Fruit fly (Drosophila melanogaster) whole organism, embryonic: Measurements from ENCODE around the gene CG42822.
A peak's percentile ranks its signal among the peaks of the same experiment; 100 is the strongest.

Experiments
- Asciz ChIP-seq: fragments of 200-800 bp; sonication (Bioruptor generic); optimal IDR thresholded peaks from 2 replicates; lab custom pipeline; 2017; ENCODE audit warnings: missing biosample characterization, mild to moderate bottlenecking, missing genetic modification characterization, missing genetic modification reagents
- BtbVII ChIP-seq: fragments of 200-800 bp; sonication (Bioruptor generic); optimal IDR thresholded peaks from 3 replicates; lab custom pipeline; 2017; ENCODE audit warnings: missing biosample characterization, mild to moderate bottlenecking, missing genetic modification characterization
- CG11695 ChIP-seq: fragments of 200-800 bp; sonication (Bioruptor generic); IDR thresholded peaks from 3 replicates; pipeline ENCODE4 v1.3.6; 2022; ENCODE audit warnings: missing biosample characterization, missing genetic modification characterization
- CG1233 ChIP-seq: fragments of 200-800 bp; sonication (Bioruptor generic); optimal IDR thresholded peaks from 4 replicates; lab custom pipeline; 2018; ENCODE audit warnings: missing biosample characterization, mild to moderate bottlenecking, missing genetic modification characterization
- CG12659 ChIP-seq: fragments of 200-800 bp; sonication (Bioruptor generic); optimal IDR thresholded peaks from 3 replicates; lab custom pipeline; 2017; ENCODE audit warnings: mild to moderate bottlenecking, missing biosample characterization, missing genetic modification reagents, missing genetic modification characterization
- CG12942 ChIP-seq: fragments of 200-800 bp; sonication (Bioruptor generic); optimal IDR thresholded peaks from 3 replicates; lab custom pipeline; 2016; ENCODE audit warnings: missing biosample characterization, missing genetic modification characterization
- CG15479 ChIP-seq: fragments of 200-800 bp; sonication (Bioruptor generic); optimal IDR thresholded peaks from 3 replicates; lab custom pipeline; 2019; ENCODE audit warnings: missing biosample characterization, mild to moderate bottlenecking, missing genetic modification characterization, moderate library complexity
- CG16779 ChIP-seq: fragments of 200-800 bp; sonication (Bioruptor generic); IDR thresholded peaks from 2 replicates; pipeline ENCODE4 v1.3.6; 2022; ENCODE audit warnings: missing biosample characterization, missing genetic modification characterization
- CG17802 ChIP-seq: fragments of 200-800 bp; sonication (Bioruptor generic); optimal IDR thresholded peaks from 2 replicates; lab custom pipeline; 2018; ENCODE audit warnings: missing biosample characterization, mild to moderate bottlenecking, missing genetic modification characterization, moderate library complexity
- CG18476 ChIP-seq: fragments of 200-800 bp; sonication (Bioruptor generic); optimal IDR thresholded peaks from 2 replicates; lab custom pipeline; 2016; ENCODE audit warnings: missing biosample characterization, mild to moderate bottlenecking, missing genetic modification characterization
- CG2202 ChIP-seq: fragments of 200-800 bp; sonication (Bioruptor generic); optimal IDR thresholded peaks from 2 replicates; lab custom pipeline; 2018; ENCODE audit warnings: missing biosample characterization, mild to moderate bottlenecking, missing genetic modification characterization
- CG3065 ChIP-seq: fragments of 200-800 bp; sonication (Bioruptor generic); optimal IDR thresholded peaks from 2 replicates; lab custom pipeline; 2016; ENCODE audit warnings: missing biosample characterization, missing genetic modification characterization
- CG31365 ChIP-seq: fragments of 200-800 bp; sonication (Bioruptor generic); optimal IDR thresholded peaks from 2 replicates; lab custom pipeline; 2018; ENCODE audit warnings: missing biosample characterization, mild to moderate bottlenecking, missing genetic modification characterization
- CG5953 ChIP-seq: fragments of 200-800 bp; sonication (Bioruptor generic); IDR thresholded peaks from 2 replicates; pipeline ENCODE4 v1.3.6; 2022; ENCODE audit warnings: missing biosample characterization, missing genetic modification characterization
- CG6689 ChIP-seq: fragments of 200-800 bp; sonication (Bioruptor generic); IDR thresholded peaks from 2 replicates; pipeline ENCODE4 v1.3.6; 2022; ENCODE audit warnings: missing biosample characterization, missing genetic modification characterization
- CG6813 ChIP-seq: fragments of 200-800 bp; sonication (Bioruptor generic); optimal IDR thresholded peaks from 2 replicates; lab custom pipeline; 2017; ENCODE audit warnings: missing biosample characterization, missing genetic modification characterization, mild to moderate bottlenecking, moderate library complexity, missing genetic modification reagents
- CG8765 ChIP-seq: fragments of 200-800 bp; sonication (Bioruptor generic); IDR thresholded peaks from 2 replicates; pipeline ENCODE4 v1.3.6; 2022; ENCODE audit warnings: missing biosample characterization, missing genetic modification characterization
- CkIIα-i1 ChIP-seq: fragments of 200-800 bp; sonication (Bioruptor generic); IDR thresholded peaks from 2 replicates; pipeline ENCODE4 v1.3.6; 2022; ENCODE audit warnings: missing biosample characterization, missing genetic modification characterization
- Dref ChIP-seq: fragments of 200-800 bp; sonication (Bioruptor generic); IDR thresholded peaks from 2 replicates; pipeline ENCODE4 v1.3.6; 2022; ENCODE audit warnings: missing biosample characterization, missing genetic modification characterization
- Ets65A ChIP-seq: fragments of 200-800 bp; sonication (Bioruptor generic); peaks from one replicate; lab custom pipeline; 2016; ENCODE audit warnings: missing biosample characterization, missing genetic modification characterization
- HLHmδ ChIP-seq: fragments of 200-800 bp; sonication (Bioruptor generic); optimal IDR thresholded peaks from 2 replicates; lab custom pipeline; 2018; ENCODE audit warnings: missing biosample characterization, mild to moderate bottlenecking, missing genetic modification characterization, moderate library complexity
- Hr78 ChIP-seq, 2 experiments: fragments of 200-800 bp in 1 of 2; fragments of >200 bp in 1 of 2; sonication (Bioruptor generic) in 1 of 2; optimal IDR thresholded peaks; 2 replicates each; lab custom pipeline; 2017 to 2019; ENCODE audit warnings: missing biosample characterization in 2 of 2, missing genetic modification characterization in 2 of 2, mild to moderate bottlenecking in 1 of 2, moderate library complexity in 1 of 2
- Med ChIP-seq: fragments of 200-800 bp; sonication (Bioruptor generic); peaks from one replicate; lab custom pipeline; 2016; ENCODE audit warnings: missing biosample characterization, missing genetic modification characterization, mild to moderate bottlenecking, inconsistent platforms, moderate library complexity
- Oaz ChIP-seq: fragments of 200-800 bp; sonication (Bioruptor generic); IDR thresholded peaks from 2 replicates; pipeline ENCODE4 v1.3.6; 2022; ENCODE audit warnings: missing biosample characterization, missing genetic modification characterization
- Side ChIP-seq: fragments of 200-800 bp; sonication (Bioruptor generic); optimal IDR thresholded peaks from 2 replicates; lab custom pipeline; 2016; ENCODE audit warnings: missing biosample characterization, missing genetic modification characterization
- Trl ChIP-seq, 3 experiments: fragments of >200 bp in 2 of 3; fragments of 200-800 bp in 1 of 3; sonication (Bioruptor generic) in 1 of 3; optimal IDR thresholded peaks; 2 replicates in 1 of 3; 3 replicates in 2 of 3; lab custom pipeline; 2016 to 2017; ENCODE audit warnings: missing biosample characterization in 1 of 3, missing genetic modification characterization in 1 of 3
- amos ChIP-seq: fragments of 200-800 bp; sonication (Bioruptor generic); IDR thresholded peaks from 2 replicates; pipeline ENCODE4 v1.3.6; 2022; ENCODE audit warnings: missing biosample characterization, missing genetic modification characterization; ENCODE audit not compliant: partially characterized antibody
- bowl ChIP-seq: fragments of 200-800 bp; sonication (Bioruptor generic); IDR thresholded peaks from 2 replicates; pipeline ENCODE4 v1.3.6; 2022; ENCODE audit warnings: missing biosample characterization, missing genetic modification characterization
- cas ChIP-seq: fragments of 200-800 bp; sonication (Bioruptor generic); IDR thresholded peaks from 2 replicates; pipeline ENCODE4 v1.3.6; 2022; ENCODE audit warnings: missing biosample characterization, missing genetic modification characterization
- cg ChIP-seq: fragments of 200-800 bp; sonication (Bioruptor generic); optimal IDR thresholded peaks from 3 replicates; lab custom pipeline; 2019; ENCODE audit warnings: missing biosample characterization, mild to moderate bottlenecking, missing genetic modification characterization, moderate library complexity
- croc ChIP-seq: fragments of 200-800 bp; sonication (Bioruptor generic); conservative IDR thresholded peaks from 3 replicates; pipeline ENCODE4 v1.3.6; 2022; ENCODE audit warnings: missing biosample characterization, missing genetic modification characterization
- esg ChIP-seq: fragments of 200-800 bp; sonication (Bioruptor generic); conservative IDR thresholded peaks from 2 replicates; pipeline ENCODE4 v1.3.6; 2022; ENCODE audit warnings: missing biosample characterization, missing genetic modification characterization
- fd3F ChIP-seq: fragments of 200-800 bp; sonication (Bioruptor generic); optimal IDR thresholded peaks from 2 replicates; lab custom pipeline; 2018; ENCODE audit warnings: missing biosample characterization, mild to moderate bottlenecking, missing genetic modification characterization, moderate library complexity
- gcm2 ChIP-seq: fragments of 200-800 bp; sonication (Bioruptor generic); optimal IDR thresholded peaks from 2 replicates; lab custom pipeline; 2016; ENCODE audit warnings: missing biosample characterization, missing genetic modification characterization
- grau ChIP-seq: fragments of 200-800 bp; optimal IDR thresholded peaks from 3 replicates; lab custom pipeline; 2019; ENCODE audit warnings: missing biosample characterization, mild to moderate bottlenecking, missing genetic modification characterization, moderate library complexity
- hbn ChIP-seq: fragments of 200-800 bp; sonication (Bioruptor generic); IDR thresholded peaks from 2 replicates; pipeline ENCODE4 v1.3.6; 2022; ENCODE audit warnings: missing biosample characterization, missing genetic modification characterization; ENCODE audit not compliant: partially characterized antibody
- jigr1 ChIP-seq: fragments of 200-800 bp; sonication (Bioruptor generic); IDR thresholded peaks from 3 replicates; pipeline ENCODE4 v1.3.6; 2022; ENCODE audit warnings: missing biosample characterization, missing genetic modification characterization
- kah ChIP-seq: fragments of 200-800 bp; sonication (Bioruptor generic); optimal IDR thresholded peaks from 2 replicates; lab custom pipeline; 2018; ENCODE audit warnings: missing biosample characterization, mild to moderate bottlenecking, missing genetic modification characterization
- lmd ChIP-seq: fragments of 200-800 bp; sonication (Bioruptor generic); IDR thresholded peaks from 2 replicates; pipeline ENCODE4 v1.3.6; 2022; ENCODE audit warnings: missing biosample characterization, missing genetic modification characterization
- lov ChIP-seq, 2 experiments: fragments of 200-800 bp in 1 of 2; fragments of >200 bp in 1 of 2; sonication (Bioruptor generic) in 1 of 2; IDR thresholded peaks in 1 of 2; optimal IDR thresholded peaks in 1 of 2; 2 replicates in 1 of 2; 3 replicates in 1 of 2; pipeline versions ENCODE4 v1.3.6 to Lab custom; 2017 to 2022; ENCODE audit warnings: missing biosample characterization in 1 of 2, missing genetic modification characterization in 1 of 2
- pan ChIP-seq, 4 experiments: fragments of >200 bp in 3 of 4; fragments of 200-800 bp in 1 of 4; sonication (Bioruptor generic) in 1 of 4; optimal IDR thresholded peaks in 3 of 4; IDR thresholded peaks in 1 of 4; 2 replicates each; pipeline versions ENCODE4 v1.3.6 to Lab custom; 2017 to 2022; ENCODE audit warnings: missing biosample characterization in 2 of 4, missing genetic modification characterization in 2 of 4, mixed read lengths in 1 of 4
- pb ChIP-seq: fragments of 200-800 bp; sonication (Bioruptor generic); optimal IDR thresholded peaks from 3 replicates; lab custom pipeline; 2016; ENCODE audit warnings: missing biosample characterization, missing genetic modification characterization
- pfk ChIP-seq: fragments of 200-800 bp; sonication (Bioruptor generic); optimal IDR thresholded peaks from 2 replicates; lab custom pipeline; 2018; ENCODE audit warnings: missing biosample characterization, mild to moderate bottlenecking, missing genetic modification characterization, moderate library complexity
- pho ChIP-seq: fragments of 200-800 bp; sonication (Bioruptor generic); optimal IDR thresholded peaks from 2 replicates; lab custom pipeline; 2016; ENCODE audit warnings: missing biosample characterization, missing genetic modification characterization
- phol ChIP-seq: fragments of 200-800 bp; sonication (Bioruptor generic); optimal IDR thresholded peaks from 3 replicates; lab custom pipeline; 2018; ENCODE audit warnings: missing biosample characterization, mild to moderate bottlenecking, missing genetic modification characterization, moderate library complexity
- wek ChIP-seq: fragments of 200-800 bp; sonication (Bioruptor generic); optimal IDR thresholded peaks from 3 replicates; lab custom pipeline; 2018; ENCODE audit warnings: missing biosample characterization, mild to moderate bottlenecking, missing genetic modification characterization, moderate library complexity
- wor ChIP-seq: fragments of 200-800 bp; sonication (Bioruptor generic); IDR thresholded peaks from 2 replicates; pipeline ENCODE4 v1.3.6; 2022; ENCODE audit warnings: missing biosample characterization, missing genetic modification characterization

CG42822 gene

dm6 chr3R:17385329-17386019 lies 28.2 kb upstream of the CG42822 start (continued):
- TF ChIP-seq gcm2 (peak; percentile 3), kah (GFP tag; lab: Kevin White, UChicago) (no peak), CG1233 (GFP tag; lab: Kevin White, UChicago) (peak; percentile 9), grau (peak; percentile 66), hbn (GFP tag; lab: Robert Waterston, UW) (no peak), bowl (GFP tag; lab: Robert Waterston, UW) (no peak), cas (GFP tag; lab: Robert Waterston, UW) (no peak), CkIIα-i1 (GFP tag; lab: Robert Waterston, UW) (no peak), lov (optimal IDR thresholded peaks at IDR 0.05; lab: Kevin White, UChicago) (no peak), lov (GFP tag; IDR thresholded peaks at IDR 0.05; lab: Robert Waterston, UW) (peak; percentile 66; the same call in 2 of the 3 replicates), CG16779 (GFP tag; lab: Robert Waterston, UW) (0 out of 2 replicates have a peak, but pooled peaks have one; percentile 18), lmd (GFP tag; lab: Robert Waterston, UW) (peak; percentile 64; the same call in 1 of the 2 replicates), pfk (GFP tag; lab: Kevin White, UChicago) (peak; percentile 43), CG5953 (GFP tag; lab: Robert Waterston, UW) (no peak), Oaz (GFP tag; lab: Robert Waterston, UW) (peak; percentile 65), BtbVII (peak; percentile 31), CG8765 (0 out of 2 replicates have a peak, but pooled peaks have one; percentile 9), Hr78 (GFP tag; optimal IDR thresholded peaks at IDR 0.05; lab: Kevin White, UChicago) (no peak), CG3065 (GFP tag; lab: Kevin White, UChicago) (no peak), CG11695 (GFP tag; lab: Robert Waterston, UW) (peak; percentile 53; the same call in 2 of the 3 replicates), CG15479 (no peak), wor (GFP tag; lab: Robert Waterston, UW) (no peak), CG6813 (GFP tag; lab: Kevin White, UChicago) (peak; percentile 17), Asciz (GFP tag; lab: Kevin White, UChicago) (peak; percentile 3), fd3F (peak; percentile 67), Ets65A (GFP tag; lab: Kevin White, UChicago) (peak; percentile 98), CG2202 (tag; lab: Kevin White, UChicago) (peak; percentile 3), CG12659 (peak; percentile 81), Dref (peak; percentile 41; the same call in 1 of the 2 replicates), jigr1 (0 out of 3 replicates have a peak, but pooled peaks have one; percentile 11), Side (GFP tag; lab: Kevin White, UChicago) (peak; percentile 65), CG18476 (no peak), croc (GFP tag; lab: Robert Waterston, UW) (no peak), amos (GFP tag; lab: Robert Waterston, UW) (peak; percentile 56), CG17802 (tag; lab: Kevin White, UChicago) (peak; percentile 9), pho (GFP tag; lab: Kevin White, UChicago) (peak; percentile 56), Trl (optimal IDR thresholded peaks at IDR 0.05; lab: Kevin White, UChicago) (no peak), Trl (GFP tag; optimal IDR thresholded peaks at IDR 0.05; lab: Kevin White, UChicago) (peak; percentile 81), CG6689 (GFP tag; lab: Robert Waterston, UW) (peak; percentile 56; the same call in 1 of the 2 replicates), CG31365 (tag; lab: Kevin White, UChicago) (peak; percentile 63), pb (peak; percentile 57), wek (GFP tag; lab: Kevin White, UChicago) (peak; percentile 46), CG12942 (GFP tag; lab: Kevin White, UChicago) (peak; percentile 38), cg (GFP tag; lab: Kevin White, UChicago) (no peak), esg (GFP tag; lab: Robert Waterston, UW) (peak; percentile 48; the same call in 1 of the 2 replicates), Med (GFP tag; lab: Kevin White, UChicago) (peak; percentile 96), pan (optimal IDR thresholded peaks at IDR 0.05; lab: Kevin White, UChicago) (no peak), pan (GFP tag; optimal IDR thresholded peaks at IDR 0.05 in 1 of 2, IDR thresholded peaks at IDR 0.05 in 1 of 2) (peak in 1 of 2 experiments; percentile 44), phol (tag; lab: Kevin White, UChicago) (peak; percentile 59), HLHmδ (GFP tag; lab: Kevin White, UChicago) (peak; percentile 31)
